Worm (Caenorhabditis elegans): ENCODE results near the gene scly-1.

DNA sequence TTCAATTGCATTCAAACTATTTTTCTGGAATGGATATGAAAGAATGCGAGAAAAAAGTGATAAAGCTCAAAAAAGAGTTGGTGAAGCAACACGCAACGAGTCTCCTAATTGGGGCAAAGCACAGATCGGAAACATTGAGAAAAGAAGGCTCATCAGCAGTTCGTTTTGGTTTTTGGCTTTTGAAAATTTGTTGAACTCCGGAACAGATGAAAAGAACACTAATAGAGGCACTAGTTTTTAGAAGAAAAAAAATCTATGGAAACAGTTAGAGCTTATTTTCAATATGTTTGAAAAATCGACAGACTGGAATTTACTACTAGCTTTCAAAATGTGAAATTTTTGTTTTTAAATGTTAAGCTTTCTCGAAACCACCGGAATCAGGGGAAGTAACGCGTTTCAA lies 31.0 kb upstream of the scly-1 start:
- no peak for TF ChIP-seq rnt-1 (tag; optimal IDR thresholded peaks at IDR 0.05)
- TF ChIP-seq pha-4 (tag; optimal IDR thresholded peaks at IDR 0.05): no peak
- no peak for TF ChIP-seq ama-1 (optimal IDR thresholded peaks at IDR 0.05)
- TF ChIP-seq nfya-1 (tag; optimal IDR thresholded peaks at IDR 0.05): no peak
- no peak for TF ChIP-seq ceh-19 (GFP tag; optimal IDR thresholded peaks at IDR 0.05)
- no peak for TF ChIP-seq dmd-4 (tag; optimal IDR thresholded peaks at IDR 0.05; ENCODE audit: borderline replicate concordance)
- TF ChIP-seq ceh-18 (tag; optimal IDR thresholded peaks at IDR 0.05): no peak

Measured in whole organism, late embryonic.